Worm (Caenorhabditis elegans) whole organism, midembryonic: ENCODE measurements around the gene T05C12.15.

Experiments used
- T22C8.4 ChIP-seq: fragments of 200-800 bp; sonication (Bioruptor generic); IDR thresholded peaks from 2 replicates; pipeline ENCODE4 v1.3.6; 2022; ENCODE audit warnings: missing genetic modification characterization, missing compliant biosample characterization
- cog-1 ChIP-seq: sonication (generic microtip); optimal IDR thresholded peaks from 2 replicates; lab custom pipeline; 2016; ENCODE audit warnings: missing genetic modification characterization, missing compliant biosample characterization
- klf-2 ChIP-seq: fragments of 200-800 bp; sonication (Bioruptor generic); conservative IDR thresholded peaks from 2 replicates; pipeline ENCODE4 v1.3.6; 2022; ENCODE audit warnings: missing genetic modification reagents, missing genetic modification characterization, missing compliant biosample characterization
- ref-1 ChIP-seq: fragments of 200-800 bp; sonication (Bioruptor generic); conservative IDR thresholded peaks from 2 replicates; pipeline ENCODE4 v1.3.6; 2022; ENCODE audit warnings: missing genetic modification reagents, missing genetic modification characterization, missing compliant biosample characterization
- ztf-29 ChIP-seq: fragments of 200-800 bp; sonication (Bioruptor generic); IDR thresholded peaks from 2 replicates; pipeline ENCODE4 v1.3.6; 2022; ENCODE audit warnings: missing genetic modification reagents, missing genetic modification characterization, missing compliant biosample characterization

DNA sequence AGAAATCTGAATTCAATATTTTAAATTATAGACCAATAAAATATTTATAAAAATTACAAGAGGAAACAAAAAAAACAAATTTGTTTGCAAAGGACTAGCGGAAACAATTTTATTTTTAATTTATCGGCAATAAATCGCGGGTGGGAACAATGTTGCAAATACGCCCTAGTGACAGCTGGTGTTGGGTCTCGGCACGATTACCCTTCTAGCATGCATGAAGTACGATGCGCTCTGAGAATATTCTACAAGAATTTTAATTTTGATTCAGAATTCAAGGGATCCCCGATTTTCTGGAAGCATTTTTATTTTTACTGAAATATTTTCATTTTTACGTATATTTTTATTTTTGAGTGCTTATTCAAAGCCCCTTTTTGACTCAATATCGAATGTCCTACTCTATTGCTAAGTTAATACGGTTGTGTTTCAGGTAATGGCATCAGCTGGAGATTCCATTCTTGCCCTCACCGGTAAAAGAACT, 15.7 kb downstream of the T05C12.15 start, which contains the start of the genes mig-5 and cct-1:
- TF ChIP-seq T22C8.4 (GFP tag; lab: Robert Waterston, UW) (no peak), ztf-29 (GFP tag; lab: Robert Waterston, UW) (no peak), ref-1 (GFP tag; lab: Robert Waterston, UW) (no peak), klf-2 (GFP tag; lab: Robert Waterston, UW) (no peak), cog-1 (peak; percentile 84)
